Fruit fly (Drosophila melanogaster) whole organism, embryonic: ENCODE data around the gene Mon1.

Experiments
- Atf6 ChIP-seq: fragments of 200-800 bp; sonication (Bioruptor generic); IDR thresholded peaks from 2 replicates; pipeline ENCODE4 v1.3.6; 2022; ENCODE audit warnings: missing biosample characterization, missing genetic modification characterization
- B-H2 ChIP-seq: fragments of 200-800 bp; sonication (Bioruptor generic); optimal IDR thresholded peaks from 2 replicates; lab custom pipeline; 2018; ENCODE audit warnings: missing biosample characterization, mild to moderate bottlenecking, missing genetic modification characterization
- BEAF-32 ChIP-seq: fragments of 200-800 bp; sonication (Bioruptor generic); optimal IDR thresholded peaks from 3 replicates; lab custom pipeline; 2017; ENCODE audit warnings: missing biosample characterization, missing genetic modification characterization, mild to moderate bottlenecking, moderate library complexity, missing genetic modification reagents
- Bdp1 ChIP-seq: fragments of 200-800 bp; sonication (Bioruptor generic); optimal IDR thresholded peaks from 3 replicates; lab custom pipeline; 2016; ENCODE audit warnings: missing biosample characterization, missing genetic modification characterization
- Blimp-1 ChIP-seq: fragments of 200-800 bp; sonication (Bioruptor generic); optimal IDR thresholded peaks from 3 replicates; lab custom pipeline; 2018; ENCODE audit warnings: missing biosample characterization, missing genetic modification characterization, mild to moderate bottlenecking, moderate library complexity, missing genetic modification reagents
- CG10267 ChIP-seq: fragments of 200-800 bp; sonication (Bioruptor generic); optimal IDR thresholded peaks from 2 replicates; lab custom pipeline; 2018; ENCODE audit warnings: missing biosample characterization, mild to moderate bottlenecking, missing genetic modification characterization, moderate library complexity
- CG10462 ChIP-seq: fragments of 200-800 bp; sonication (Bioruptor generic); optimal IDR thresholded peaks from 2 replicates; lab custom pipeline; 2016; ENCODE audit warnings: missing biosample characterization, missing genetic modification characterization
- CG11093 ChIP-seq: fragments of 200-800 bp; sonication (Bioruptor generic); IDR thresholded peaks from 3 replicates; pipeline ENCODE4 v1.3.6; 2022; ENCODE audit warnings: missing biosample characterization, missing genetic modification characterization
- CG11456 ChIP-seq: fragments of 200-800 bp; sonication (Bioruptor generic); IDR thresholded peaks from 3 replicates; pipeline ENCODE4 v1.3.6; 2022; ENCODE audit warnings: missing biosample characterization, missing genetic modification characterization
- CG1233 ChIP-seq: fragments of 200-800 bp; sonication (Bioruptor generic); optimal IDR thresholded peaks from 4 replicates; lab custom pipeline; 2018; ENCODE audit warnings: missing biosample characterization, mild to moderate bottlenecking, missing genetic modification characterization
- CG13775 ChIP-seq: fragments of 200-800 bp; sonication (Bioruptor generic); optimal IDR thresholded peaks from 3 replicates; lab custom pipeline; 2017; ENCODE audit warnings: missing biosample characterization, mild to moderate bottlenecking, missing genetic modification characterization
- CG14860 ChIP-seq: fragments of 200-800 bp; sonication (Bioruptor generic); IDR thresholded peaks from 3 replicates; pipeline ENCODE4 v1.3.6; 2022; ENCODE audit warnings: missing biosample characterization, missing genetic modification characterization; ENCODE audit not compliant: partially characterized antibody
- CG17612 ChIP-seq: fragments of 200-800 bp; sonication (Bioruptor generic); IDR thresholded peaks from 2 replicates; pipeline ENCODE4 v1.3.6; 2022; ENCODE audit warnings: missing biosample characterization, missing genetic modification characterization
- CG2202 ChIP-seq: fragments of 200-800 bp; sonication (Bioruptor generic); optimal IDR thresholded peaks from 2 replicates; lab custom pipeline; 2018; ENCODE audit warnings: missing biosample characterization, mild to moderate bottlenecking, missing genetic modification characterization
- CG2889 ChIP-seq: fragments of 200-800 bp; sonication (Bioruptor generic); IDR thresholded peaks from 3 replicates; pipeline ENCODE4 v1.3.6; 2022; ENCODE audit warnings: missing biosample characterization, missing genetic modification characterization
- CG3065 ChIP-seq: fragments of 200-800 bp; sonication (Bioruptor generic); optimal IDR thresholded peaks from 2 replicates; lab custom pipeline; 2016; ENCODE audit warnings: missing biosample characterization, missing genetic modification characterization
- CG31224 ChIP-seq: fragments of 200-800 bp; sonication (Bioruptor generic); IDR thresholded peaks from 2 replicates; pipeline ENCODE4 v1.3.6; 2022; ENCODE audit warnings: missing biosample characterization, missing genetic modification characterization
- CG3407 ChIP-seq: fragments of 200-800 bp; sonication (Bioruptor generic); optimal IDR thresholded peaks from 2 replicates; lab custom pipeline; 2018; ENCODE audit warnings: missing biosample characterization, mild to moderate bottlenecking, missing genetic modification characterization
- CG6689 ChIP-seq: fragments of 200-800 bp; sonication (Bioruptor generic); IDR thresholded peaks from 2 replicates; pipeline ENCODE4 v1.3.6; 2022; ENCODE audit warnings: missing biosample characterization, missing genetic modification characterization
- CG6765 ChIP-seq: fragments of 200-800 bp; sonication (Bioruptor generic); optimal IDR thresholded peaks from 3 replicates; lab custom pipeline; 2017; ENCODE audit warnings: missing biosample characterization, mild to moderate bottlenecking, missing genetic modification characterization
- CG6813 ChIP-seq: fragments of 200-800 bp; sonication (Bioruptor generic); optimal IDR thresholded peaks from 2 replicates; lab custom pipeline; 2017; ENCODE audit warnings: missing biosample characterization, missing genetic modification characterization, mild to moderate bottlenecking, moderate library complexity, missing genetic modification reagents
- CG7271 ChIP-seq: fragments of 200-800 bp; sonication (Bioruptor generic); optimal IDR thresholded peaks from 2 replicates; lab custom pipeline; 2018; ENCODE audit warnings: missing biosample characterization, mild to moderate bottlenecking, missing genetic modification characterization, moderate library complexity
- CG8281 ChIP-seq: fragments of 200-800 bp; sonication (Bioruptor generic); optimal IDR thresholded peaks from 2 replicates; lab custom pipeline; 2018; ENCODE audit warnings: missing biosample characterization, mild to moderate bottlenecking, missing genetic modification characterization, moderate library complexity
- CG9817 ChIP-seq: fragments of 200-800 bp; sonication (Bioruptor generic); optimal IDR thresholded peaks from 2 replicates; lab custom pipeline; 2018; ENCODE audit warnings: missing biosample characterization, mild to moderate bottlenecking, missing genetic modification characterization, moderate library complexity
- CoRest ChIP-seq: fragments of 200-800 bp; sonication (Bioruptor generic); optimal IDR thresholded peaks from 3 replicates; lab custom pipeline; 2018; ENCODE audit warnings: missing biosample characterization, mild to moderate bottlenecking, missing genetic modification characterization, moderate library complexity
- D ChIP-seq, 2 experiments: fragments of 200-800 bp in 1 of 2; fragments of >200 bp in 1 of 2; sonication (Bioruptor generic) in 1 of 2; optimal IDR thresholded peaks; 2 replicates in 1 of 2; 3 replicates in 1 of 2; lab custom pipeline; 2017; ENCODE audit warnings: mild to moderate bottlenecking in 1 of 2, missing biosample characterization in 1 of 2, missing genetic modification characterization in 1 of 2, missing genetic modification reagents in 1 of 2
- Drgx ChIP-seq: fragments of 200-800 bp; sonication (Bioruptor generic); IDR thresholded peaks from 2 replicates; pipeline ENCODE4 v1.3.6; 2022; ENCODE audit warnings: missing biosample characterization, missing genetic modification characterization
- Hr3 ChIP-seq: fragments of 200-800 bp; sonication (Bioruptor generic); optimal IDR thresholded peaks from 3 replicates; lab custom pipeline; 2016; ENCODE audit warnings: missing biosample characterization, missing genetic modification characterization
- Hr51 ChIP-seq, 2 experiments: fragments of 200-800 bp; sonication (Bioruptor generic); optimal IDR thresholded peaks; 2 replicates in 1 of 2; 3 replicates in 1 of 2; lab custom pipeline; 2016 to 2018; ENCODE audit warnings: missing biosample characterization in 2 of 2, missing genetic modification characterization in 2 of 2, mild to moderate bottlenecking in 1 of 2, moderate library complexity in 1 of 2
- Neu2 ChIP-seq: fragments of 200-800 bp; sonication (Bioruptor generic); optimal IDR thresholded peaks from 3 replicates; lab custom pipeline; 2016; ENCODE audit warnings: missing biosample characterization, missing genetic modification characterization, borderline replicate concordance
- Nf-YB ChIP-seq: fragments of 200-800 bp; sonication (Bioruptor generic); optimal IDR thresholded peaks from 3 replicates; lab custom pipeline; 2019; ENCODE audit warnings: missing biosample characterization, mild to moderate bottlenecking, missing genetic modification characterization, moderate library complexity
- NfI ChIP-seq: fragments of 200-800 bp; sonication (Bioruptor generic); optimal IDR thresholded peaks from 3 replicates; lab custom pipeline; 2018; ENCODE audit warnings: missing biosample characterization, mild to moderate bottlenecking, missing genetic modification characterization, moderate library complexity
- PHDP ChIP-seq: fragments of 200-800 bp; sonication (Bioruptor generic); optimal IDR thresholded peaks from 3 replicates; lab custom pipeline; 2018; ENCODE audit warnings: missing biosample characterization, mild to moderate bottlenecking, missing genetic modification characterization, moderate library complexity
- Vsx1 ChIP-seq: fragments of 200-800 bp; sonication (Bioruptor generic); optimal IDR thresholded peaks from 2 replicates; lab custom pipeline; 2017; ENCODE audit warnings: missing biosample characterization, mild to moderate bottlenecking, missing genetic modification characterization, missing genetic modification reagents
- ap ChIP-seq: fragments of 200-800 bp; sonication (Bioruptor generic); IDR thresholded peaks from 2 replicates; pipeline ENCODE4 v1.3.6; 2022; ENCODE audit warnings: missing biosample characterization, missing genetic modification characterization
- bab2 ChIP-seq: fragments of 200-800 bp; sonication (Bioruptor generic); optimal IDR thresholded peaks from 2 replicates; lab custom pipeline; 2016; ENCODE audit warnings: missing biosample characterization, missing genetic modification characterization
- fd64A ChIP-seq: fragments of 200-800 bp; sonication (Bioruptor generic); optimal IDR thresholded peaks from 3 replicates; lab custom pipeline; 2018; ENCODE audit warnings: missing biosample characterization, mild to moderate bottlenecking, missing genetic modification characterization
- gcm2 ChIP-seq: fragments of 200-800 bp; sonication (Bioruptor generic); optimal IDR thresholded peaks from 2 replicates; lab custom pipeline; 2016; ENCODE audit warnings: missing biosample characterization, missing genetic modification characterization
- ken ChIP-seq: fragments of 200-800 bp; sonication (Bioruptor generic); IDR thresholded peaks from 3 replicates; pipeline ENCODE4 v1.3.6; 2022; ENCODE audit warnings: missing biosample characterization, missing genetic modification characterization
- lbe ChIP-seq: fragments of 200-800 bp; sonication (Bioruptor generic); optimal IDR thresholded peaks from 2 replicates; lab custom pipeline; 2016; ENCODE audit warnings: missing biosample characterization, mild to moderate bottlenecking, missing genetic modification characterization
- oc ChIP-seq: fragments of 200-800 bp; sonication (Bioruptor generic); optimal IDR thresholded peaks from 2 replicates; lab custom pipeline; 2018; ENCODE audit warnings: missing biosample characterization, mild to moderate bottlenecking, missing genetic modification characterization, moderate library complexity
- otp ChIP-seq: fragments of 200-800 bp; sonication (Bioruptor generic); IDR thresholded peaks from 3 replicates; pipeline ENCODE4, ENCODE4 v1.3.6; 2022; ENCODE audit warnings: missing biosample characterization, missing genetic modification characterization
- pzg ChIP-seq: fragments of 200-800 bp; sonication (Bioruptor generic); optimal IDR thresholded peaks from 3 replicates; lab custom pipeline; 2018; ENCODE audit warnings: missing biosample characterization, mild to moderate bottlenecking, missing genetic modification characterization, moderate library complexity
- sima ChIP-seq: fragments of 200-800 bp; sonication (Bioruptor generic); optimal IDR thresholded peaks from 2 replicates; lab custom pipeline; 2016; ENCODE audit warnings: missing biosample characterization, missing genetic modification characterization
- slbo ChIP-seq: fragments of 200-800 bp; sonication (Bioruptor generic); IDR thresholded peaks from 2 replicates; pipeline ENCODE4 v1.3.6; 2022; ENCODE audit warnings: missing biosample characterization, missing genetic modification characterization
- tll ChIP-seq, 2 experiments: fragments of 200-800 bp in 1 of 2; fragments of >200 bp in 1 of 2; sonication (Bioruptor generic) in 1 of 2; optimal IDR thresholded peaks; 2 replicates each; lab custom pipeline; 2017 to 2019; ENCODE audit warnings: missing biosample characterization in 2 of 2, missing genetic modification characterization in 2 of 2, mild to moderate bottlenecking in 1 of 2, moderate library complexity in 1 of 2
- trh ChIP-seq: fragments of 200-800 bp; sonication (Bioruptor generic); optimal IDR thresholded peaks from 2 replicates; lab custom pipeline; 2016; ENCODE audit warnings: missing biosample characterization, missing genetic modification characterization
- yki ChIP-seq: fragments of >200 bp; optimal IDR thresholded peaks from 3 replicates; lab custom pipeline; 2018

Mon1 gene

dm6 chr2L:4838494-4839320 is 11.7 kb upstream of the Mon1 start (continued):
- TF ChIP-seq bab2 (peak; percentile 43), pzg (GFP tag; lab: Kevin White, UChicago) (no peak), CG17612 (no peak), CoRest (tag; lab: Kevin White, UChicago) (no peak), Vsx1 (GFP tag; lab: Kevin White, UChicago) (no peak), CG7271 (tag; lab: Kevin White, UChicago) (no peak), CG10267 (tag; lab: Kevin White, UChicago) (no peak), sima (GFP tag; lab: Kevin White, UChicago) (no peak), NfI (GFP tag; lab: Kevin White, UChicago) (no peak), Neu2 (no peak), CG3065 (GFP tag; lab: Kevin White, UChicago) (no peak), CG14860 (GFP tag; lab: Robert Waterston, UW) (no peak), CG6689 (GFP tag; lab: Robert Waterston, UW) (no peak), slbo (GFP tag; lab: Robert Waterston, UW) (no peak), lbe (GFP tag; lab: Kevin White, UChicago) (no peak), CG3407 (peak; percentile 45), yki (lab: Kevin White, UChicago) (no peak), Blimp-1 (GFP tag; lab: Kevin White, UChicago) (no peak), ap (GFP tag; lab: Robert Waterston, UW) (peak; percentile 35; the same call in 1 of the 2 replicates), CG6813 (peak; percentile 71), CG13775 (GFP tag; lab: Kevin White, UChicago) (no peak), CG31224 (GFP tag; lab: Robert Waterston, UW) (no peak), ken (no peak), CG10462 (GFP tag; lab: Kevin White, UChicago) (no peak), CG11456 (no peak), CG9817 (no peak), CG6765 (GFP tag; lab: Kevin White, UChicago) (peak; percentile 19), BEAF-32 (no peak), Atf6 (no peak), PHDP (tag; lab: Kevin White, UChicago) (peak; percentile 19), Hr51 (GFP tag; optimal IDR thresholded peaks at IDR 0.05; lab: Kevin White, UChicago) (no peak), CG8281 (tag; lab: Kevin White, UChicago) (peak; percentile 64), tll (GFP tag; optimal IDR thresholded peaks at IDR 0.05; lab: Kevin White, UChicago) (peak in 1 of 2 experiments; percentile 64), oc (tag; lab: Kevin White, UChicago) (peak; percentile 59), CG2889 (no peak), trh (GFP tag; lab: Kevin White, UChicago) (no peak), otp (no peak), gcm2 (GFP tag; lab: Kevin White, UChicago) (no peak), Nf-YB (GFP tag; lab: Kevin White, UChicago) (no peak), CG1233 (GFP tag; lab: Kevin White, UChicago) (peak; percentile 78), D (optimal IDR thresholded peaks at IDR 0.05; lab: Kevin White, UChicago) (no peak), D (GFP tag; optimal IDR thresholded peaks at IDR 0.05; lab: Kevin White, UChicago) (peak; percentile 49), B-H2 (GFP tag; lab: Kevin White, UChicago) (no peak), Hr3 (GFP tag; lab: Kevin White, UChicago) (no peak), Drgx (GFP tag; lab: Robert Waterston, UW) (no peak), fd64A (GFP tag; lab: Kevin White, UChicago) (peak; percentile 92), CG2202 (tag; lab: Kevin White, UChicago) (peak; percentile 37), Bdp1 (GFP tag; lab: Kevin White, UChicago) (no peak), CG11093 (GFP tag; lab: Robert Waterston, UW) (no peak)
